Worm (Caenorhabditis elegans) whole organism, dauer: Measurements from ENCODE around the gene C03H5.3.

Experiments used
- unc-62 ChIP-seq: sonication (generic microtip); optimal IDR thresholded peaks from 2 replicates; lab custom pipeline; 2017; ENCODE audit warnings: missing biosample characterization, missing genetic modification reagents, missing genetic modification characterization

The C03H5.3 gene

DNA sequence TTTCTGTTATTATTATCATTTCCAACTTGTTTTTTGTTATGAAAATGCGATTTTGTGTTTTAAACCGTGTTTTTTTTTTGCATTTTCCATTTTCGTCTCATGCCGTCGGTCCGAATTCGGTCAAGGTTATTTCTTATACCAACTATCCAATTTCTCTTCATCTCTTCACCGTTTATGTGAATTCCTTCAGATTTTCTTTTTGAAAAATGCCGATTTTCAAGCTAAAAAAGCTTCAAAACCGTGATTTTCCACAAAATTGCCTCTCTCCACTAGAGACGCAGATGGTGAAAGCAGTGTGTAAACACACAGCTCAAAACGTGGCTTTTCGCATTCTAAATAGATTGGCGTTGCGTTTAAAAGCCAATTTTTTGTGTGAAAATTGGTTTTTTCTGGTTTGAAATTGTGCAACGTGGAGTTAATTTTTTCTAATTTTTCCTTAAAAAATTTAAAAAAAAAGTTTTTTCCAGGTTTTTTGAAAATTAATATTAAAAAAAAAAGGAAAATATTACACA, 2.0 kb downstream of the C03H5.3 start:
- TF ChIP-seq unc-62 = no peak

DNA sequence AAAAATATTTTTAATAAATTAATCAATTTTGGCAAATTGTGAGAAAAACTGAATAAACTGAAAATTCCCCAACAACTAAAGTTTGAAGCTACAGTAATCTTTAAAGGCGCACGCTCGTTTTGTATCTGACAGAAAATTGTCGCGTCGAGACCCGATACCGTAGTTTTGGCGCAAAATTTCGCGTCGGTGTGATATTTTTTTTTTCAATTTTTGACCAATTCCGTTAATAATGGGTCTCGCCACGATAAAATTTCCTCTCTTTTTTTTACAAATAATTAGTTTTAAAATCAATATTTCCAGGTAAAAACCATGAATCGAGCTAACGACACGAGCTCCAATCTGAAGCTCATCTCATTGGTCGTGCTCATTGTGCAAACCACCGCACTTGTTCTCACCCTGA, 2.6 kb downstream of the C03H5.3 start, which contains the start of gene nstp-4:
Gene nstp-4, plus strand, starts transcription at position 301 of the 400 bp plus-strand sequence.
- no peak for TF ChIP-seq unc-62

ce11 chrII:399321-399720, 13.4 kb downstream of the C03H5.3 start, which contains the start of gene C03H5.6:
Gene C03H5.6 (minus strand): TSS chrII:399421.
- TF ChIP-seq unc-62 = no peak

- no peak for TF ChIP-seq unc-62
These were observed 14.3 kb downstream of the C03H5.3 start for ce11 chrII:400167-400566.

- TF ChIP-seq unc-62 = no peak
These were observed 15.3 kb downstream of the C03H5.3 start for ce11 chrII:401211-401610.

ce11 chrII:402435-402834, 16.5 kb downstream of the C03H5.3 start, which contains the start of gene clec-10:
Gene clec-10 (plus strand): TSS chrII:402678.
- no peak for TF ChIP-seq unc-62

DNA sequence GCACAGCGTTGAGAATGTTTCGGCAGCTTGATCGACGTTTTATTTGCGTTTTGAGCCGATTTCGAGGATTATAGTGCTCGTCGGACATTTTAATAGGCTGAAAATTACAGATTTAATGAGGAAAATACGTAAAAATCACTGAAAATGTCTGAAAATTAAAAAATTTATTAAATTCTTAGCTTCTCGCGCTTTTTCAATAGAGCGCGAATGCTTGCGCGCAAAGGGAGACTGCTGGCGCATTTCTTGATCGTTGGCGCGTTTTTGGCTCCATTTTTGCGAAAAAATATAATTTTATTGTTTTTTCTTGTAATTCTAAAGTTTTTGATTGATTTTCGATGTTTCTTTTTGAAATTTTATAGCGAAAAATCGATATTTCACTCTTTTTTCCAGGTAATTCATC, 24.9 kb downstream of the C03H5.3 start, which contains the start of the genes dnsn-1 and C24H12.4:
Gene dnsn-1, minus strand, starts transcription at position 101 of the 400 bp plus-strand sequence.
Gene C24H12.4, plus strand, starts transcription at position 391 of the 400 bp plus-strand sequence.
- no peak for TF ChIP-seq unc-62

- no peak for TF ChIP-seq unc-62
These were observed 32.9 kb downstream of the C03H5.3 start, which contains the start of gene C24H12.6 for ce11 chrII:418782-419181. Gene C24H12.6 (minus strand): TSS chrII:418882.

ce11 chrII:423086-423485, 37.2 kb downstream of the C03H5.3 start, which contains the start of gene C24H12.8:
Gene C24H12.8 (minus strand): TSS chrII:423186.
- no peak for TF ChIP-seq unc-62

DNA sequence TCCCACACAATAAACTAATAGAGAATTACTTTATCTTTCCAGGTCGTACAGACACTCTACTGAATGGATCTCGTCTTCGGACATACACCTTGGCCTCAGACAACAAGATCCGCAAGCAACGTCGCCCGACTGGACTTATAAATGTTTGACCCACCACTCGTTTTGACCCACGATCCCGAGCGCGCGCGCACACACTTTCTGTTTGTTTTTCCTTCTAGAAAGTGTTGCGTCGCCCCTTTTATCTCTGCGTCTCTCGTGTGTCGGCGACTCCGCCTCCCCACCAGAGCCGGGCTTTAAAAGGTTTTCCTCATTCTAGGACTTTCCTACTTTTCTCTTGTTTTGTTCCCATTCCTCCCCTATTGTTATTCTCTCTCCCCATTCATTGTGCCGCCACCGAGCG, 51.4 kb downstream of the C03H5.3 start:
- TF ChIP-seq unc-62 = no peak
